Fruit fly (Drosophila melanogaster) whole organism, larva: ENCODE data around the gene CCT2.

Experiments
- noc ChIP-seq: fragments of 200-800 bp; sonication (Bioruptor generic); optimal IDR thresholded peaks from 3 replicates; lab custom pipeline; 2019; ENCODE audit warnings: missing biosample characterization, mild to moderate bottlenecking, missing genetic modification characterization, moderate library complexity

Gene CCT2

dm6 chrX:9089254-9090056, at the start of gene CCT2:
CCT2 (plus strand) TSS chrX:9089513.
- no peak for TF ChIP-seq noc (tag; lab: Kevin White, UChicago)

dm6 chrX:9040855-9041254, 48.5 kb upstream of the CCT2 start:
- TF ChIP-seq noc (tag; lab: Kevin White, UChicago), result no peak

dm6 chrX:9041789-9042456, 47.4 kb upstream of the CCT2 start:
- TF ChIP-seq noc (tag; lab: Kevin White, UChicago), result no peak

dm6 chrX:9042457-9043045, 46.8 kb upstream of the CCT2 start:
- TF ChIP-seq noc (tag; lab: Kevin White, UChicago), result no peak

- no peak for TF ChIP-seq noc (tag; lab: Kevin White, UChicago)
Measured at dm6 chrX:9043711-9044505, 45.4 kb upstream of the CCT2 start.

dm6 chrX:9044857-9045256, 44.5 kb upstream of the CCT2 start:
- no peak for TF ChIP-seq noc (tag; lab: Kevin White, UChicago)

dm6 chrX:9046383-9046941, 42.9 kb upstream of the CCT2 start:
- no peak for TF ChIP-seq noc (tag; lab: Kevin White, UChicago)

- TF ChIP-seq noc (tag; lab: Kevin White, UChicago), result no peak
Measured at dm6 chrX:9046986-9047385, 42.3 kb upstream of the CCT2 start.

- peak; percentile 21 for TF ChIP-seq noc (tag; lab: Kevin White, UChicago)
Measured at dm6 chrX:9047725-9048384, 41.5 kb upstream of the CCT2 start.

dm6 chrX:9048385-9048750, 40.9 kb upstream of the CCT2 start:
- no peak for TF ChIP-seq noc (tag; lab: Kevin White, UChicago)

dm6 chrX:9048941-9049340, 40.4 kb upstream of the CCT2 start:
- TF ChIP-seq noc (tag; lab: Kevin White, UChicago), result no peak

- TF ChIP-seq noc (tag; lab: Kevin White, UChicago), result peak; percentile 79
Measured at dm6 chrX:9060078-9060477, 29.2 kb upstream of the CCT2 start.

dm6 chrX:9061299-9061698, 28.0 kb upstream of the CCT2 start:
- no peak for TF ChIP-seq noc (tag; lab: Kevin White, UChicago)

dm6 chrX:9062665-9063064, 26.6 kb upstream of the CCT2 start:
- TF ChIP-seq noc (tag; lab: Kevin White, UChicago), result peak; percentile 24

dm6 chrX:9063425-9063824, 25.9 kb upstream of the CCT2 start:
- no peak for TF ChIP-seq noc (tag; lab: Kevin White, UChicago)
